Worm (Caenorhabditis elegans): ENCODE measurements around the gene T28D9.16.

The T28D9.16 gene

ce11 chrII:6497137-6497536 lies 21.6 kb downstream of the T28D9.16 start:
- TF ChIP-seq hsf-1 (GFP tag; IDR thresholded peaks at IDR 0.05), result no peak
- TF ChIP-seq dpl-1 (GFP tag; optimal IDR thresholded peaks at IDR 0.05), result no peak
- no peak for TF ChIP-seq chd-7 (tag; optimal IDR thresholded peaks at IDR 0.05)
- TF ChIP-seq ceh-58 (GFP tag; IDR thresholded peaks at IDR 0.05), result no peak
- TF ChIP-seq K11D2.4 (GFP tag; IDR thresholded peaks at IDR 0.05), result no peak
- no peak for TF ChIP-seq tbp1 (GFP tag; optimal IDR thresholded peaks at IDR 0.05)
- TF ChIP-seq pbrm-1 (GFP tag; IDR thresholded peaks at IDR 0.05), result no peak
- TF ChIP-seq F52B5.7 (tag; optimal IDR thresholded peaks at IDR 0.05), result no peak

DNA sequence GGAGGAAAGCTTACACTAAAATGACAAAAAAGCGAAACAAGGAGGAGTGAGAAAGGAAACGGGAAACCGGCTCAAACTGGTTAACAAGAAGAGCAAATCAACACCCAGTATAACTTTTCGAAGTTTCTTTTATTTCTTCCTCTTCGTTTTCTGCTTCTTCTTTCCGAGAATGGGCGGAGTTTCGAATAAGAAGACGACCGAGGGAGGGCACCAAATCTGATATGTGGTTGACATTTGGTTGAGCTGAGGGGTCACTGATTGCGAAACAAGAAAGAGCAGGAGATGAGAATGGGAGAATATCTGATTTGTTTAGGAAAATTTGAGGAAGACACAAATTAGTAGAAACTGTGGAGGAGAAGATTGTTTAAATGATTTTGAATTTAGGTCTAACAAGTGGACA lies 23.1 kb downstream of the T28D9.16 start:
- TF ChIP-seq nhr-120 (GFP tag; IDR thresholded peaks at IDR 0.05) (no peak), F33H1.4 (GFP tag; IDR thresholded peaks at IDR 0.05) (no peak), D2030.7 (GFP tag; IDR thresholded peaks at IDR 0.05) (no peak), cebp-1 (GFP tag; IDR thresholded peaks at IDR 0.05) (no peak), cebp-1 (tag; optimal IDR thresholded peaks at IDR 0.05) (no peak), Y53G8AR.9 (GFP tag; conservative IDR thresholded peaks at IDR 0.05) (no peak), tbp1 (GFP tag; optimal IDR thresholded peaks at IDR 0.05) (no peak), pbrm-1 (GFP tag; IDR thresholded peaks at IDR 0.05) (no peak), snpc-3.4 (tag; optimal IDR thresholded peaks at IDR 0.05) (no peak), rcor-1 (GFP tag; IDR thresholded peaks at IDR 0.05) (no peak), rec-8 (tag; optimal IDR thresholded peaks at IDR 0.05) (no peak), lin-54 (GFP tag; optimal IDR thresholded peaks at IDR 0.05) (no peak), lin-40 (tag; optimal IDR thresholded peaks at IDR 0.05) (no peak)

- TF ChIP-seq cebp-2 (GFP tag; IDR thresholded peaks at IDR 0.05), result no peak
- no peak for TF ChIP-seq snpc-3.4 (tag; optimal IDR thresholded peaks at IDR 0.05)
- TF ChIP-seq chd-7 (tag; optimal IDR thresholded peaks at IDR 0.05), result no peak
- TF ChIP-seq unc-62 (GFP tag; optimal IDR thresholded peaks at IDR 0.05), result no peak
- TF ChIP-seq tbx-9 (tag; optimal IDR thresholded peaks at IDR 0.05; ENCODE audit: borderline replicate concordance), result no peak
- no peak for TF ChIP-seq egl-44 (GFP tag; IDR thresholded peaks at IDR 0.05)
- TF ChIP-seq B0261.1 (tag; optimal IDR thresholded peaks at IDR 0.05), result no peak
- TF ChIP-seq ama-1 (optimal IDR thresholded peaks at IDR 0.05), result no peak
- TF ChIP-seq ama-1 (GFP tag; optimal IDR thresholded peaks at IDR 0.05), result no peak
- no peak for TF ChIP-seq ztf-25 (GFP tag; IDR thresholded peaks at IDR 0.05)
- no peak for TF ChIP-seq Y67H2A.10 (GFP tag; conservative IDR thresholded peaks at IDR 0.05)
- no peak for TF ChIP-seq D2030.7 (GFP tag; IDR thresholded peaks at IDR 0.05)
- no peak for TF ChIP-seq F49E8.2 (tag; optimal IDR thresholded peaks at IDR 0.05; ENCODE audit: insufficient read depth)
- no peak for TF ChIP-seq ztf-6 (GFP tag; IDR thresholded peaks at IDR 0.05)
- no peak for TF ChIP-seq ztf-26 (tag; optimal IDR thresholded peaks at IDR 0.05)
- no peak for TF ChIP-seq dpl-1 (GFP tag; optimal IDR thresholded peaks at IDR 0.05)
- TF ChIP-seq lin-40 (tag; optimal IDR thresholded peaks at IDR 0.05), result no peak
- TF ChIP-seq T26A5.8 (tag; optimal IDR thresholded peaks at IDR 0.05), result no peak
- TF ChIP-seq let-526 (GFP tag; IDR thresholded peaks at IDR 0.05), result no peak
Observed at ce11 chrII:6499067-6499466, 23.6 kb downstream of the T28D9.16 start, which contains the start of gene twk-49. TSS of gene twk-49 (minus strand) at chrII:6499167.

DNA sequence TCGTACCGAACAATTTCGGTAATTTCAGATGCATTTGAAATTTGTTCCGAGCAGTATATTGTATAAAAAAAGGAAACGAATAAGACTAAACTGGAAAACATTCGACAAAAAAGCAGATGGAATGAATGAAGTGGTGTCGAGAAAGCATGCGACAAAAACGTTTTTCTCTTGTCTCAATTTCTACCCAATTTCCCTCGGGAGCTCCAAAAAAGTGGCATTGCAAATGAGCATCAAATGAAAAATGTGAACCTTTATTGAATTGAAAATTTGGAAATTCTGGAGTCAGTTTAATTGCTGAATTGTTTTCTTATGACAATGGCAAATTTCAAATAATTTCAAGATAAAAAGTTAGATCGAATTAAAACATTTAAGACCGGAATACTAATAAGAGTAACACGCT lies 24.7 kb downstream of the T28D9.16 start, which contains the start of gene R05G9.5:
R05G9.5 (minus strand) TSS at position 101 of the 400 bp plus-strand sequence.
- TF ChIP-seq F22D6.2 (tag; optimal IDR thresholded peaks at IDR 0.05) (no peak), B0336.3 (GFP tag; IDR thresholded peaks at IDR 0.05) (no peak), madf-10 (tag; optimal IDR thresholded peaks at IDR 0.05) (no peak), tbx-9 (tag; optimal IDR thresholded peaks at IDR 0.05; ENCODE audit: borderline replicate concordance) (no peak), lag-1 (GFP tag; IDR thresholded peaks at IDR 0.05) (no peak), F55B11.4 (tag; optimal IDR thresholded peaks at IDR 0.05; ENCODE audit: borderline replicate concordance, insufficient read depth) (no peak), fkh-3 (tag; optimal IDR thresholded peaks at IDR 0.05) (no peak), lir-1 (GFP tag; conservative IDR thresholded peaks at IDR 0.05) (no peak), F39B2.1 (GFP tag; IDR thresholded peaks at IDR 0.05) (no peak), F49E8.2 (tag; optimal IDR thresholded peaks at IDR 0.05; ENCODE audit: insufficient read depth) (no peak), K11D2.4 (GFP tag; IDR thresholded peaks at IDR 0.05) (no peak), F37B4.10 (GFP tag; IDR thresholded peaks at IDR 0.05) (no peak), nfya-1 (tag; optimal IDR thresholded peaks at IDR 0.05; ENCODE audit: borderline replicate concordance, insufficient read depth) (no peak), pha-4 (tag; optimal IDR thresholded peaks at IDR 0.05) (no peak)

All from whole organism, young adult.